Worm (Caenorhabditis elegans) whole organism, L1 larva: ENCODE data around the gene ncx-2.

ENCODE experiments used
- C04F5.9 ChIP-seq: sonication (generic microtip); optimal IDR thresholded peaks from 2 replicates; lab custom pipeline; 2016; ENCODE audit warnings: missing genetic modification characterization, missing compliant biosample characterization
- C16A3.4 ChIP-seq: fragments of 150-350 bp; optimal IDR thresholded peaks from 2 replicates; lab custom pipeline; 2014; ENCODE audit warnings: missing biosample characterization, missing genetic modification characterization
- Y116A8C.19 ChIP-seq: sonication (generic microtip); optimal IDR thresholded peaks from 2 replicates; lab custom pipeline; 2016; ENCODE audit warnings: missing compliant biosample characterization, missing genetic modification characterization, borderline replicate concordance
- aly-2 ChIP-seq: fragments of 150-350 bp; optimal IDR thresholded peaks from 2 replicates; lab custom pipeline; 2014; ENCODE audit warnings: missing biosample characterization, missing genetic modification characterization
- blmp-1 ChIP-seq: fragments of 150-350 bp; optimal IDR thresholded peaks from 2 replicates; lab custom pipeline; 2014; ENCODE audit warnings: missing biosample characterization, missing genetic modification characterization
- ceh-63 ChIP-seq: fragments of 200-800 bp; sonication (Bioruptor generic); optimal IDR thresholded peaks from 2 replicates; lab custom pipeline; 2018; ENCODE audit warnings: mild to moderate bottlenecking, missing genetic modification characterization, missing compliant biosample characterization
- ceh-8 ChIP-seq: fragments of 200-800 bp; sonication (Bioruptor generic); optimal IDR thresholded peaks from 2 replicates; lab custom pipeline; 2018; ENCODE audit warnings: mild to moderate bottlenecking, missing genetic modification characterization, moderate library complexity, missing compliant biosample characterization
- ces-1 ChIP-seq: fragments of 150-350 bp; optimal IDR thresholded peaks from 2 replicates; lab custom pipeline; 2014; ENCODE audit warnings: missing biosample characterization, missing genetic modification reagents, missing genetic modification characterization
- dsc-1 ChIP-seq: sonication (generic microtip); optimal IDR thresholded peaks from 2 replicates; lab custom pipeline; 2016; ENCODE audit warnings: mild to moderate bottlenecking, missing genetic modification characterization, missing compliant biosample characterization
- egl-13 ChIP-seq: sonication (generic microtip); optimal IDR thresholded peaks from 2 replicates; lab custom pipeline; 2016; ENCODE audit warnings: missing genotype, missing genetic modification reagents, missing genetic modification characterization, missing compliant biosample characterization
- elt-2 ChIP-seq: sonication (generic microtip); optimal IDR thresholded peaks from 2 replicates; lab custom pipeline; 2016; ENCODE audit warnings: missing genetic modification characterization, mild to moderate bottlenecking, inconsistent platforms, missing compliant biosample characterization, missing genetic modification reagents
- elt-3 ChIP-seq, 6 experiments: fragments of 150-350 bp in 1 of 6; sonication (generic microtip); optimal IDR thresholded peaks; 2 replicates each; lab custom pipeline; 2017 to 2018; ENCODE audit warnings: missing biosample characterization in 6 of 6, missing genetic modification characterization in 6 of 6, inconsistent platforms in 1 of 6
- ets-5 ChIP-seq: fragments of 200-800 bp; sonication (Bioruptor generic); IDR thresholded peaks from 2 replicates; pipeline ENCODE4 v1.3.6; 2022; ENCODE audit warnings: missing genetic modification characterization, missing compliant biosample characterization
- fkh-10 ChIP-seq: sonication (generic microtip); optimal IDR thresholded peaks from 2 replicates; lab custom pipeline; 2017; ENCODE audit warnings: missing biosample characterization, missing genetic modification reagents, missing genetic modification characterization
- hlh-4 ChIP-seq: sonication (generic microtip); optimal IDR thresholded peaks from 2 replicates; lab custom pipeline; 2016; ENCODE audit warnings: mild to moderate bottlenecking, missing genetic modification characterization, missing compliant biosample characterization
- lin-14 ChIP-seq: fragments of 200-800 bp; sonication (Bioruptor generic); optimal IDR thresholded peaks from 2 replicates; lab custom pipeline; 2018; ENCODE audit warnings: mild to moderate bottlenecking, missing genetic modification characterization, moderate library complexity, missing compliant biosample characterization
- lin-15B ChIP-seq: fragments of 150-350 bp; sonication (generic microtip); optimal IDR thresholded peaks from 3 replicates; lab custom pipeline; 2014; ENCODE audit warnings: missing biosample characterization, missing genetic modification characterization
- lin-35 ChIP-seq, 2 experiments: fragments of 150-350 bp; optimal IDR thresholded peaks; 2 replicates each; lab custom pipeline; 2014; ENCODE audit warnings: missing biosample characterization in 2 of 2, missing genetic modification characterization in 2 of 2, missing genetic modification reagents in 2 of 2
- mef-2 ChIP-seq: fragments of 150-350 bp; optimal IDR thresholded peaks from 2 replicates; lab custom pipeline; 2014; ENCODE audit warnings: missing biosample characterization, missing genetic modification characterization
- nhr-11 ChIP-seq: fragments of 150-350 bp; optimal IDR thresholded peaks from 2 replicates; lab custom pipeline; 2014; ENCODE audit warnings: missing biosample characterization, missing genetic modification characterization
- nhr-237 ChIP-seq: fragments of 150-350 bp; optimal IDR thresholded peaks from 2 replicates; lab custom pipeline; 2014; ENCODE audit warnings: missing biosample characterization, missing genetic modification characterization
- nhr-28 ChIP-seq: fragments of 150-350 bp; optimal IDR thresholded peaks from 2 replicates; lab custom pipeline; 2014; ENCODE audit warnings: missing biosample characterization, missing genetic modification characterization
- nhr-47 ChIP-seq: sonication (generic microtip); optimal IDR thresholded peaks from 2 replicates; lab custom pipeline; 2016; ENCODE audit warnings: mild to moderate bottlenecking, missing genetic modification characterization, moderate library complexity, missing compliant biosample characterization
- nhr-71 ChIP-seq: sonication (generic microtip); optimal IDR thresholded peaks from 2 replicates; lab custom pipeline; 2016; ENCODE audit warnings: mild to moderate bottlenecking, missing genetic modification characterization, moderate library complexity, missing compliant biosample characterization
- nhr-77 ChIP-seq: fragments of 150-350 bp; optimal IDR thresholded peaks from 2 replicates; lab custom pipeline; 2014; ENCODE audit warnings: missing biosample characterization, missing genetic modification characterization
- nhr-85 ChIP-seq: sonication (generic microtip); peaks from one replicate; lab custom pipeline; 2016; ENCODE audit warnings: missing genetic modification characterization, inconsistent platforms, missing compliant biosample characterization
- nhr-90 ChIP-seq: sonication (generic microtip); optimal IDR thresholded peaks from 2 replicates; lab custom pipeline; 2016; ENCODE audit warnings: mild to moderate bottlenecking, missing genetic modification characterization, missing compliant biosample characterization; ENCODE audit not compliant: poor library complexity
- pax-3 ChIP-seq: fragments of 200-800 bp; sonication (Bioruptor generic); optimal IDR thresholded peaks from 2 replicates; lab custom pipeline; 2018; ENCODE audit warnings: mild to moderate bottlenecking, missing genetic modification characterization, moderate library complexity, missing compliant biosample characterization
- snu-23 ChIP-seq: sonication (generic microtip); optimal IDR thresholded peaks from 2 replicates; lab custom pipeline; 2016; ENCODE audit warnings: missing genetic modification characterization, missing compliant biosample characterization
- sptf-1 ChIP-seq: fragments of 150-350 bp; optimal IDR thresholded peaks from 2 replicates; lab custom pipeline; 2014; ENCODE audit warnings: missing biosample characterization, missing genetic modification characterization
- sup-37 ChIP-seq: fragments of 200-800 bp; sonication (Bioruptor generic); optimal IDR thresholded peaks from 2 replicates; lab custom pipeline; 2018; ENCODE audit warnings: mild to moderate bottlenecking, missing genetic modification characterization, missing compliant biosample characterization
- swsn-7 ChIP-seq: sonication (generic microtip); optimal IDR thresholded peaks from 2 replicates; lab custom pipeline; 2016; ENCODE audit warnings: missing genetic modification characterization, missing compliant biosample characterization
- unc-130 ChIP-seq: fragments of 150-350 bp; optimal IDR thresholded peaks from 2 replicates; lab custom pipeline; 2017; ENCODE audit warnings: missing biosample characterization, missing genetic modification characterization, inconsistent platforms
- unc-30 ChIP-seq: sonication (generic microtip); optimal IDR thresholded peaks from 2 replicates; lab custom pipeline; 2017; ENCODE audit warnings: missing biosample characterization, missing genetic modification characterization
- unc-62 ChIP-seq: fragments of 150-350 bp; optimal IDR thresholded peaks from 2 replicates; lab custom pipeline; 2014; ENCODE audit warnings: missing biosample characterization, missing genetic modification reagents, missing genetic modification characterization
- unc-86 ChIP-seq: sonication (generic microtip); optimal IDR thresholded peaks from 2 replicates; lab custom pipeline; 2016; ENCODE audit warnings: missing genetic modification characterization, missing compliant biosample characterization
- unc-98 ChIP-seq: fragments of 200-800 bp; sonication (Bioruptor generic); IDR thresholded peaks from 2 replicates; pipeline ENCODE4 v1.3.6; 2022; ENCODE audit warnings: missing genetic modification characterization, missing compliant biosample characterization
- vab-15 ChIP-seq: sonication (generic microtip); optimal IDR thresholded peaks from 2 replicates; lab custom pipeline; 2017; ENCODE audit warnings: missing genotype, mild to moderate bottlenecking, missing genetic modification characterization, missing compliant biosample characterization
- xbp-1 ChIP-seq: sonication (generic microtip); optimal IDR thresholded peaks from 2 replicates; lab custom pipeline; 2016; ENCODE audit warnings: missing genetic modification characterization, missing compliant biosample characterization
- zip-4 ChIP-seq: fragments of 200-800 bp; sonication (Bioruptor generic); optimal IDR thresholded peaks from 2 replicates; lab custom pipeline; 2018; ENCODE audit warnings: mild to moderate bottlenecking, missing genetic modification characterization, moderate library complexity, missing compliant biosample characterization
- ztf-11 ChIP-seq, 2 experiments: sonication (generic microtip); optimal IDR thresholded peaks; 2 replicates each; lab custom pipeline; 2016 to 2017; ENCODE audit warnings: missing genetic modification characterization in 2 of 2, missing biosample characterization in 1 of 2, missing compliant biosample characterization in 1 of 2
- ztf-4 ChIP-seq: fragments of 150-350 bp; optimal IDR thresholded peaks from 2 replicates; lab custom pipeline; 2014; ENCODE audit warnings: missing biosample characterization, missing genetic modification characterization

Gene ncx-2

DNA sequence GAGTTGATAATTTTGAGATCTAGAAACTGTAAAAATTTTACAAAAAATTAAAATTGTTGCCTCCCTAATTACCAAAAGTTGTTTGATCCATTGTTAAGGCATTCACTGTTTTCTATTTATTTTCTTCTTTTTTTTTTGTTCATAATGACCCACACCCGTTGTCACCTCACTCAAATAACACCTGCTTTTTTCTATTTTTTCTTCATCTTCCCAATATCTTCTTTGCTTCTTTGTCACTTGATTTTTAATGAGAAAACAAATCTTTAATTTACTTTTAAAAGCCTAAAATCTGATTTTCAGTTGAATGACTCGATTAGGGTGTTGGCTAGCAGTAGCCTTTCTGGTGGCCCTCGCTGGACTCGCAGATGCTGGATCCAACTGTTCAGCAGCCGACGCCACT, at the start of gene ncx-2:
ncx-2 (plus strand) TSS at position 301 of the 400 bp plus-strand sequence.
- no peak for TF ChIP-seq zip-4 (GFP tag; lab: Kevin White, UChicago)
- no peak for TF ChIP-seq vab-15 (tag; lab: Kevin White, UChicago)
- no peak for TF ChIP-seq egl-13 (tag; lab: Kevin White, UChicago)
- no peak for TF ChIP-seq unc-86 (tag; lab: Kevin White, UChicago)
- TF ChIP-seq Y116A8C.19 = no peak
- TF ChIP-seq nhr-85 = no peak
- TF ChIP-seq unc-98 (GFP tag; lab: Robert Waterston, UW) = no peak
- no peak for TF ChIP-seq nhr-77 (tag; lab: Kevin White, UChicago)
- TF ChIP-seq fkh-10 (GFP tag; lab: Kevin White, UChicago) = no peak
- no peak for TF ChIP-seq C04F5.9 (tag; lab: Kevin White, UChicago)
- no peak for TF ChIP-seq blmp-1
- TF ChIP-seq sptf-1 (tag; lab: Kevin White, UChicago) = no peak
- TF ChIP-seq lin-14 (GFP tag; lab: Kevin White, UChicago) = no peak
- TF ChIP-seq nhr-47 (tag; lab: Kevin White, UChicago) = no peak
- no peak for TF ChIP-seq ztf-11 (tag; optimal IDR thresholded peaks at IDR 0.05; lab: Kevin White, UChicago)
- no peak for TF ChIP-seq ceh-63 (GFP tag; lab: Kevin White, UChicago)
- TF ChIP-seq sup-37 (GFP tag; lab: Kevin White, UChicago) = no peak
- no peak for TF ChIP-seq mef-2 (tag; lab: Kevin White, UChicago)
- TF ChIP-seq swsn-7 = no peak
- TF ChIP-seq lin-35 (GFP tag; optimal IDR thresholded peaks at IDR 0.05; lab: Kevin White, UChicago) = no peak

DNA sequence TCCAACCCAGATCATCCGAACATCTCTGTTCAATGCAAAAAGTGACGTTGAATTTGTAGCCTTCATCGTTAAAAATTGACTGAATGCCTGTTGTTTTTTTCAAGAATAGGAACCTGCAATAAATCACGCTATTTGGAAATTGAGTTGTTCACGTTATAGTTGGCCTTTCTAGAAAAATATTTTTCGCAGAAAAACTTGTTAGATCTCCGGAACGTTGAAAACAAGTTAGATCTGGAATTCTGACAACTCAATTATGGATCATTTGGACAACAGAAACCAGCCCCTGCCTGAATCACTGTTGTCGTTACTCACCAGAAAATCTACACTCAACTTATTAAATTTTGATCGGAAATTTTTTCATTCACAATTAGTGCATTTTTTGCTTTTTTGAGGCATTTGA, 46.1 kb upstream of the ncx-2 start, which contains the start of gene srt-67:
srt-67 (minus strand) TSS at position 101 of the 400 bp plus-strand sequence.
- TF ChIP-seq elt-2 (tag; lab: Kevin White, UChicago) (no peak), ceh-63 (GFP tag; lab: Kevin White, UChicago) (no peak), pax-3 (no peak), mef-2 (tag; lab: Kevin White, UChicago) (no peak), ztf-4 (tag; lab: Kevin White, UChicago) (no peak), unc-62 (GFP tag; lab: Kevin White, UChicago) (no peak)

DNA sequence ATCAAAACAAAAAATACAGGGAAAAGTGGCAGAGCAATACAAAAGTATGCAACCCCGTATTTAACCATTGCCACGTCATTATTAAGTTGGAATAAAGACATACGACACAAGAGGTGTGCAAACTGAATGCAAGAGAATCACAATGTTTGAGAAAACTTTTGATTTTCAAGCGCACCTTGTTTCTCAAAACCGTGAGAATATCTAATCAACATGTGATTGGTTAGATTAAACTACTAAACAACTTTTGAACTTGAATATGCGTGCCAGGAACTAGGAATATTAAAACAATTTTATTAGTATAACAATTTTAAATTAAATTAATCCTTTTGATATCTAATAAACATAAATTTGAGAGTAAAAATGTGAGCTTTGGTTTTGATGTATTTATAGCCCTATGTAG, 44.0 kb upstream of the ncx-2 start, which contains the start of gene srt-70:
srt-70 (minus strand) TSS at position 101 of the 400 bp plus-strand sequence.
- TF ChIP-seq nhr-11 (tag; lab: Kevin White, UChicago) (no peak), unc-30 (tag; lab: Kevin White, UChicago) (no peak)

DNA sequence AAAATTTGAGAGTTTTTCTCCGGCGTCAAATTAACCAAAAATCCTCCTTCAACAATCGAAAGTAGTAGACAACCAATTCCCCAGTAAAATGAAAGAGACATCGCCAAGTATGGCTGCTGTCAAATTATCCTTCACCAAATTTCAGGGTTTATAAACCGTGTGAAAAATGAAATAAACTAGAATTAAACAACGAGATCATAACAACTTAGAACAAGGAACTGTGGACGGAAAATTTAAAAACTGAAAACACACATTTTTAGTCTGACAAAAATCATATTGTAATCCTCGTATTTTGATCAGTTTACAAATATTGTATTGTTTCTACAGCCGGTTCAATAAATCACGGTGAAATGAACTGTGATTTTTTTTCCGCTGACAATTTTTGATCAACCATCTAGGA, 40.5 kb upstream of the ncx-2 start, which contains the start of gene cest-30:
cest-30 (minus strand) TSS at position 101 of the 400 bp plus-strand sequence.
- no peak for TF ChIP-seq dsc-1 (tag; lab: Kevin White, UChicago)
- no peak for TF ChIP-seq nhr-90 (tag; lab: Kevin White, UChicago)
- no peak for TF ChIP-seq xbp-1
- no peak for TF ChIP-seq unc-86 (tag; lab: Kevin White, UChicago)
- TF ChIP-seq egl-13 (tag; lab: Kevin White, UChicago) = no peak
- no peak for TF ChIP-seq sptf-1 (tag; lab: Kevin White, UChicago)
- TF ChIP-seq aly-2 (tag; lab: Kevin White, UChicago) = no peak
- TF ChIP-seq nhr-237 (tag; lab: Kevin White, UChicago) = no peak

DNA sequence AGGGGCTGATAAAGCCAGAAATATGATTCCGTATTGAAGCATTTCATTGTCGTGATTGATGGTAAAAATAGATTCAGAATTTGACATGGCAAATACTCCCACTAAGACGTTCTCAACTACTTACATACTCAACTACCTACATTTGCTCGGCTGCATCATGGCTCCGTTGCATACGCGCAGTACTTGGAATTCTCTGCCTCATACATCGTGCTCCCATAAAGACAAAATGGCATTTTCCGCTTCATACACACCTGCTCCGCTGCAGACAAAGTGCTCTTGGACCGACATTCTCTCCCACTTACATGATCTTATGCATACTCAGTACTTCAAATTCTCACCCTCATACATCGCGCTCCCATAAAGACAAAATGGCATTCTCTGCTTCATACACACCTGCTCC, 37.9 kb upstream of the ncx-2 start, which contains the start of the genes srt-69 and B0238.12:
srt-69 (minus strand) TSS at position 101 of the 400 bp plus-strand sequence.
B0238.12 (plus strand) TSS at position 264 of the 400 bp plus-strand sequence.
- TF ChIP-seq lin-15B = no peak
- no peak for TF ChIP-seq nhr-71 (tag; lab: Kevin White, UChicago)
- TF ChIP-seq elt-3 (tag; optimal IDR thresholded peaks at IDR 0.05; lab: Kevin White, UChicago) = no peak
- no peak for TF ChIP-seq ces-1
- no peak for TF ChIP-seq aly-2 (tag; lab: Kevin White, UChicago)
- TF ChIP-seq ztf-11 (tag; optimal IDR thresholded peaks at IDR 0.05; lab: Kevin White, UChicago) = no peak
- TF ChIP-seq sptf-1 (tag; lab: Kevin White, UChicago) = no peak
- TF ChIP-seq C16A3.4 (tag; lab: Kevin White, UChicago) = no peak
- TF ChIP-seq nhr-28 (tag; lab: Kevin White, UChicago) = no peak
- no peak for TF ChIP-seq egl-13 (tag; lab: Kevin White, UChicago)
- no peak for TF ChIP-seq unc-98 (GFP tag; lab: Robert Waterston, UW)
- no peak for TF ChIP-seq ceh-8 (GFP tag; lab: Kevin White, UChicago)
- TF ChIP-seq sup-37 (GFP tag; lab: Kevin White, UChicago) = no peak
- TF ChIP-seq ets-5 = no peak
- no peak for TF ChIP-seq hlh-4
- no peak for TF ChIP-seq snu-23 (GFP tag; lab: Kevin White, UChicago)
- TF ChIP-seq unc-130 (tag; lab: Kevin White, UChicago) = no peak
